Fruit fly (Drosophila melanogaster): ENCODE data around the gene CG6283.

CG6283 gene

DNA sequence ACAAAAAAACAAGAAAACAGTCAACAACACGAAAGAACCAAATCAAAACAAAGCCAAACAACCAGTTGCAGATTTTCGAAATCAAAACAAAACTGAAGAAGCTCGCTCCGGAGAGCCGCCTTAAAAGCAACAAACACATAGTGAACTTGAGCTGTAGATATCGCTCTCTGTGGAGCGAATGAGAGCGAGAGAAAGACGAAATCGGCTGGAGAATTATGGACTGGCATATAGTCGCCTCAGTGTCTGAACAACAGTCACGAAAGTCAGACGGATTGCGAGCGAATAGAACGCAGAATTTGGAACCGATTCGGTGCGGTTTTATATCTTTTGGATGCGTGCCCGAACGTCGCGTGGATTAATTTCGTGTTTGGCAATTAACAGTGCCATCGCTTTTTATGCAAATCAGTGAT is 40.9 kb downstream of the CG6283 start (continued):
- no peak for TF ChIP-seq dsx (GFP tag; optimal IDR thresholded peaks at IDR 0.05; ENCODE audit: poor library complexity, severe bottlenecking)
- TF ChIP-seq Sox14 (GFP tag; optimal IDR thresholded peaks at IDR 0.05): no peak
- no peak for TF ChIP-seq Ets21C (GFP tag; optimal IDR thresholded peaks at IDR 0.05)
- TF ChIP-seq CG8319 (GFP tag; optimal IDR thresholded peaks at IDR 0.05): no peak
- TF ChIP-seq CG15336 (GFP tag; IDR thresholded peaks at IDR 0.05): peak; percentile 27; the same call in 1 of the 2 replicates

DNA sequence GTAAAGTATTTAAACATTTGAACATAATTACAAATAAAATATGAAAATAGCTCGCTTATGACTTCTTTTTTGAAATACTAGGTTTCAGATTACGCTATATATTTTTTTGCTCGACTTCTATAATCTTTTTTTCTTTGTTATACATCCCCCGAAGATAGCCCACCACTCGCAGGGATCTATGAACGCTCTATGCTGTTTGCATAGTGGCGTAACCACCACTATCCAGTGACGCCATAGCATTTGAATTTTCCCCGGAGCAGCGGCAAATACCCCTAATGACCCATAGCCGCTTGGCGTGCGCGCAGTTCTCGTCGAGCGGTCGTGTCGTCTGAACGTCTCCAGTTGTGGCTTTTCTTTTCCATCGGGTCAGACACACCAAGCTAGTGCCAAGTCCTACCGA is 42.9 kb downstream of the CG6283 start, which contains the start of the genes CG14253 and CG46313:
Gene CG14253 (plus strand): TSS at position 301 of the 400 bp plus-strand sequence.
Gene CG46313 (plus strand): TSS at position 301 of the 400 bp plus-strand sequence.
- TF ChIP-seq Eip93F (GFP tag; optimal IDR thresholded peaks at IDR 0.05): no peak
- no peak for TF ChIP-seq CG6276 (GFP tag; optimal IDR thresholded peaks at IDR 0.05)
- TF ChIP-seq CG11902 (GFP tag; optimal IDR thresholded peaks at IDR 0.05): no peak
- no peak for TF ChIP-seq CG15336 (GFP tag; IDR thresholded peaks at IDR 0.05)
- TF ChIP-seq Lpt (GFP tag; optimal IDR thresholded peaks at IDR 0.05): no peak
- TF ChIP-seq eg (GFP tag; IDR thresholded peaks at IDR 0.05): no peak
- TF ChIP-seq CG8632 (GFP tag; optimal IDR thresholded peaks at IDR 0.05): no peak
- no peak for TF ChIP-seq Sox102F (GFP tag; optimal IDR thresholded peaks at IDR 0.05)
- no peak for TF ChIP-seq CG8319 (GFP tag; optimal IDR thresholded peaks at IDR 0.05)
- TF ChIP-seq pdm3 (GFP tag; optimal IDR thresholded peaks at IDR 0.05): no peak
- TF ChIP-seq CG10669 (GFP tag; optimal IDR thresholded peaks at IDR 0.05): no peak
- TF ChIP-seq CG3032 (tag; optimal IDR thresholded peaks at IDR 0.05): no peak
- no peak for TF ChIP-seq CG1621 (tag; optimal IDR thresholded peaks at IDR 0.05)
- no peak for TF ChIP-seq CG31627 (GFP tag; optimal IDR thresholded peaks at IDR 0.05)
- TF ChIP-seq topi (GFP tag; optimal IDR thresholded peaks at IDR 0.05): no peak
- no peak for TF ChIP-seq fd59A (GFP tag; optimal IDR thresholded peaks at IDR 0.05)
- TF ChIP-seq CG8119 (GFP tag; IDR thresholded peaks at IDR 0.05): no peak
- TF ChIP-seq Sox14 (GFP tag; optimal IDR thresholded peaks at IDR 0.05): no peak
- TF ChIP-seq dsx (GFP tag; optimal IDR thresholded peaks at IDR 0.05; ENCODE audit: poor library complexity, severe bottlenecking): no peak
- TF ChIP-seq ss (GFP tag; optimal IDR thresholded peaks at IDR 0.05): no peak
